Worm (Caenorhabditis elegans) whole organism, L1 larva: ENCODE results near the gene rde-1.

ENCODE experiments used
- C16A3.4 ChIP-seq: fragments of 150-350 bp; optimal IDR thresholded peaks from 2 replicates; lab custom pipeline; 2014; ENCODE audit warnings: missing biosample characterization, missing genetic modification characterization
- Y116A8C.19 ChIP-seq: sonication (generic microtip); optimal IDR thresholded peaks from 2 replicates; lab custom pipeline; 2016; ENCODE audit warnings: missing compliant biosample characterization, missing genetic modification characterization, borderline replicate concordance
- blmp-1 ChIP-seq: fragments of 150-350 bp; optimal IDR thresholded peaks from 2 replicates; lab custom pipeline; 2014; ENCODE audit warnings: missing biosample characterization, missing genetic modification characterization
- ceh-82 ChIP-seq, 3 experiments: fragments of 150-350 bp in 1 of 3; sonication (generic microtip) in 2 of 3; optimal IDR thresholded peaks; 2 replicates each; lab custom pipeline; 2014 to 2017; ENCODE audit warnings: missing biosample characterization in 3 of 3, missing genetic modification characterization in 3 of 3
- efl-1 ChIP-seq, 4 experiments: fragments of 150-350 bp; optimal IDR thresholded peaks in 3 of 4; peaks in 1 of 4; 1 replicate in 1 of 4; 2 replicates in 3 of 4; lab custom pipeline; 2014; ENCODE audit warnings: missing biosample characterization in 2 of 4, missing genetic modification characterization in 2 of 4, missing genetic modification reagents in 2 of 4
- efl-3 ChIP-seq: fragments of 200-800 bp; sonication (Bioruptor generic); optimal IDR thresholded peaks from 2 replicates; lab custom pipeline; 2018; ENCODE audit warnings: mild to moderate bottlenecking, missing genetic modification characterization, missing compliant biosample characterization
- egl-27 ChIP-seq, 2 experiments: fragments of 150-350 bp in 1 of 2; sonication (generic microtip); optimal IDR thresholded peaks; 3 replicates each; lab custom pipeline; 2017 to 2018; ENCODE audit warnings: missing biosample characterization in 2 of 2, missing genetic modification characterization in 2 of 2, missing genetic modification reagents in 2 of 2
- elt-2 ChIP-seq: sonication (generic microtip); optimal IDR thresholded peaks from 2 replicates; lab custom pipeline; 2016; ENCODE audit warnings: missing genetic modification characterization, mild to moderate bottlenecking, inconsistent platforms, missing compliant biosample characterization, missing genetic modification reagents
- fkh-10 ChIP-seq: sonication (generic microtip); optimal IDR thresholded peaks from 2 replicates; lab custom pipeline; 2017; ENCODE audit warnings: missing biosample characterization, missing genetic modification reagents, missing genetic modification characterization
- fkh-8 ChIP-seq: sonication (generic microtip); optimal IDR thresholded peaks from 2 replicates; lab custom pipeline; 2016; ENCODE audit warnings: mild to moderate bottlenecking, missing genetic modification characterization, missing compliant biosample characterization
- fos-1 ChIP-seq: fragments of 150-350 bp; optimal IDR thresholded peaks from 2 replicates; lab custom pipeline; 2014; ENCODE audit warnings: missing biosample characterization, missing genetic modification characterization
- grh-1 ChIP-seq: fragments of 200-800 bp; sonication (Bioruptor generic); IDR thresholded peaks from 2 replicates; pipeline ENCODE4 v1.3.6; 2022; ENCODE audit warnings: missing genetic modification reagents, missing genetic modification characterization, missing compliant biosample characterization
- hlh-17 ChIP-seq: fragments of 200-800 bp; sonication (Bioruptor generic); optimal IDR thresholded peaks from 2 replicates; lab custom pipeline; 2018; ENCODE audit warnings: missing genetic modification characterization, mild to moderate bottlenecking, missing compliant biosample characterization, moderate library complexity, borderline replicate concordance
- isw-1 ChIP-seq: fragments of 200-800 bp; sonication (Bioruptor generic); IDR thresholded peaks from 2 replicates; pipeline ENCODE4 v1.3.6; 2022; ENCODE audit warnings: missing genetic modification characterization, missing compliant biosample characterization
- lin-14 ChIP-seq: fragments of 200-800 bp; sonication (Bioruptor generic); optimal IDR thresholded peaks from 2 replicates; lab custom pipeline; 2018; ENCODE audit warnings: mild to moderate bottlenecking, missing genetic modification characterization, moderate library complexity, missing compliant biosample characterization
- lin-35 ChIP-seq, 2 experiments: fragments of 150-350 bp; optimal IDR thresholded peaks; 2 replicates each; lab custom pipeline; 2014; ENCODE audit warnings: missing biosample characterization in 2 of 2, missing genetic modification characterization in 2 of 2, missing genetic modification reagents in 2 of 2
- lir-3 ChIP-seq: sonication (generic microtip); optimal IDR thresholded peaks from 2 replicates; lab custom pipeline; 2016; ENCODE audit warnings: mild to moderate bottlenecking, missing genetic modification characterization, moderate library complexity, missing compliant biosample characterization; ENCODE audit not compliant: poor library complexity
- mab-9 ChIP-seq: fragments of 200-800 bp; sonication (Bioruptor generic); IDR thresholded peaks from 2 replicates; pipeline ENCODE4 v1.3.6; 2022; ENCODE audit warnings: missing genetic modification reagents, missing genetic modification characterization, missing compliant biosample characterization
- mef-2 ChIP-seq: fragments of 150-350 bp; optimal IDR thresholded peaks from 2 replicates; lab custom pipeline; 2014; ENCODE audit warnings: missing biosample characterization, missing genetic modification characterization
- mep-1 ChIP-seq: fragments of 150-350 bp; optimal IDR thresholded peaks from 2 replicates; lab custom pipeline; 2014; ENCODE audit warnings: missing biosample characterization, missing genetic modification characterization
- nhr-12 ChIP-seq: sonication (generic microtip); optimal IDR thresholded peaks from 2 replicates; lab custom pipeline; 2017; ENCODE audit warnings: missing biosample characterization, missing genetic modification characterization
- nhr-19 ChIP-seq: fragments of 200-800 bp; sonication (Bioruptor generic); conservative IDR thresholded peaks from 2 replicates; pipeline ENCODE4 v1.3.6; 2022; ENCODE audit warnings: missing genetic modification characterization, missing compliant biosample characterization
- nhr-71 ChIP-seq: sonication (generic microtip); optimal IDR thresholded peaks from 2 replicates; lab custom pipeline; 2016; ENCODE audit warnings: mild to moderate bottlenecking, missing genetic modification characterization, moderate library complexity, missing compliant biosample characterization
- nhr-76 ChIP-seq: sonication (generic microtip); optimal IDR thresholded peaks from 2 replicates; lab custom pipeline; 2017; ENCODE audit warnings: missing biosample characterization, missing genetic modification characterization
- nhr-84 ChIP-seq: sonication (generic microtip); optimal IDR thresholded peaks from 2 replicates; lab custom pipeline; 2017; ENCODE audit warnings: missing biosample characterization, missing genetic modification characterization
- nhr-90 ChIP-seq: sonication (generic microtip); optimal IDR thresholded peaks from 2 replicates; lab custom pipeline; 2016; ENCODE audit warnings: mild to moderate bottlenecking, missing genetic modification characterization, missing compliant biosample characterization; ENCODE audit not compliant: poor library complexity
- pag-3 ChIP-seq: sonication (generic microtip); optimal IDR thresholded peaks from 2 replicates; lab custom pipeline; 2017; ENCODE audit warnings: missing genetic modification characterization, mild to moderate bottlenecking, missing compliant biosample characterization, antibody characterized with exemption, borderline replicate concordance; ENCODE audit not compliant: insufficient read depth
- pax-3 ChIP-seq: fragments of 200-800 bp; sonication (Bioruptor generic); optimal IDR thresholded peaks from 2 replicates; lab custom pipeline; 2018; ENCODE audit warnings: mild to moderate bottlenecking, missing genetic modification characterization, moderate library complexity, missing compliant biosample characterization
- rnt-1 ChIP-seq: sonication (generic microtip); optimal IDR thresholded peaks from 2 replicates; lab custom pipeline; 2016; ENCODE audit warnings: mild to moderate bottlenecking, missing genetic modification characterization, moderate library complexity, missing compliant biosample characterization
- skn-1 ChIP-seq: fragments of 150-350 bp; optimal IDR thresholded peaks from 2 replicates; lab custom pipeline; 2014; ENCODE audit warnings: missing biosample characterization, missing genetic modification characterization
- snpc-4 ChIP-seq: fragments of 150-350 bp; optimal IDR thresholded peaks from 2 replicates; lab custom pipeline; 2014; ENCODE audit warnings: missing biosample characterization, missing genetic modification characterization
- sptf-1 ChIP-seq: fragments of 150-350 bp; optimal IDR thresholded peaks from 2 replicates; lab custom pipeline; 2014; ENCODE audit warnings: missing biosample characterization, missing genetic modification characterization
- tbx-2 ChIP-seq: sonication (generic microtip); optimal IDR thresholded peaks from 2 replicates; lab custom pipeline; 2016; ENCODE audit warnings: missing genetic modification characterization, missing compliant biosample characterization
- tlp-1 ChIP-seq: fragments of 150-350 bp; optimal IDR thresholded peaks from 2 replicates; lab custom pipeline; 2014; ENCODE audit warnings: missing biosample characterization, missing genetic modification characterization
- unc-130 ChIP-seq: fragments of 150-350 bp; optimal IDR thresholded peaks from 2 replicates; lab custom pipeline; 2017; ENCODE audit warnings: missing biosample characterization, missing genetic modification characterization, inconsistent platforms
- unc-30 ChIP-seq: sonication (generic microtip); optimal IDR thresholded peaks from 2 replicates; lab custom pipeline; 2017; ENCODE audit warnings: missing biosample characterization, missing genetic modification characterization
- xbp-1 ChIP-seq: sonication (generic microtip); optimal IDR thresholded peaks from 2 replicates; lab custom pipeline; 2016; ENCODE audit warnings: missing genetic modification characterization, missing compliant biosample characterization
- zip-4 ChIP-seq: fragments of 200-800 bp; sonication (Bioruptor generic); optimal IDR thresholded peaks from 2 replicates; lab custom pipeline; 2018; ENCODE audit warnings: mild to moderate bottlenecking, missing genetic modification characterization, moderate library complexity, missing compliant biosample characterization
- ztf-11 ChIP-seq, 2 experiments: sonication (generic microtip); optimal IDR thresholded peaks; 2 replicates each; lab custom pipeline; 2016 to 2017; ENCODE audit warnings: missing genetic modification characterization in 2 of 2, missing biosample characterization in 1 of 2, missing compliant biosample characterization in 1 of 2

Gene rde-1

DNA sequence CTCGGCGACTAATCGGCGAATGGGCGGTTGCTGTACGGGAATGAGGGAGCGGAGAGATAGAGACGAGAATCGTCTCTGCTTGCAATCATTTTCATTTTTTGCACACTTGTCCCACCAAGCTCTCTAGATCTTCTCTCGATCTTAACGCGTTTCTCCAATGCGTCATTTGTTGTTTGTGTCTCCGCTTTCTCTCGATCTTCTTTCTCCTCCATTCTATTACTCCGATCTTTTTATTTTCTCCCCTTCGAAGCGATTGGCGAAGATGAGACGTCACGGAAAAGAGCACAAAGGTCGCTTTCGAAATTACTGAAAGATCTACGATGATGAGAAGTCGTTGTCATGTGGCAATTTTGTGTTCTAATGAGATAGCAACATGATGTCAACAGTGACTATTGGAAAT lies 32.8 kb downstream of the rde-1 start (continued):
- TF ChIP-seq fkh-8 (tag; lab: Kevin White, UChicago): no peak
- no peak for TF ChIP-seq ztf-11 (tag; optimal IDR thresholded peaks at IDR 0.05; lab: Kevin White, UChicago)
- peak; percentile 75 for TF ChIP-seq lin-14
- TF ChIP-seq mep-1: peak; percentile 29
- TF ChIP-seq nhr-76: no peak
- no peak for TF ChIP-seq unc-130 (tag; lab: Kevin White, UChicago)
- no peak for TF ChIP-seq skn-1 (tag; lab: Kevin White, UChicago)

DNA sequence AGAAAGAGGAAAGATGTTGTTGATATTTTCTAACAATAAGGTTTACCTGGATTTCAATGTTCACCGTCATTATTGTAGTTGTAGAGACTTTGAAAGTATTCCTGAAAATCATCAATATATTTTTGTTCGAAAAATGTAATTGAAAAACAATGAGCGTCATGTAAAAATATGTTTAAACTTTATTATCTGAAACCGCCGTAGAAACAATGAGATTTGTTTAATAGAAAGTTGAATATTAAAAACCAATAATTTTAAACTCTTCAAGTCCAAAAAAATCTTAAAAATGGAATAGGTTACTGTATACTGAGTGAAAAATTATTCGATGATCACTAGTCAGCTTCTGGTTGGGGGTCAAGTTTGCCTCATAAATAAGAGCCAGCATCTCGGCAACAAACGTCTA lies 33.2 kb downstream of the rde-1 start, which contains the start of gene anmt-3:
TSS of gene anmt-3 (minus strand) at position 101 of the 400 bp plus-strand sequence.
- TF ChIP-seq efl-1 (optimal IDR thresholded peaks at IDR 0.05; lab: Kevin White, UChicago) (no peak), efl-1 (GFP tag; optimal IDR thresholded peaks at IDR 0.05 in 1 of 2; lab: Kevin White, UChicago) (peak in 1 of 2 experiments; percentile 25), elt-2 (tag; lab: Kevin White, UChicago) (no peak), lir-3 (tag; lab: Kevin White, UChicago) (no peak)

DNA sequence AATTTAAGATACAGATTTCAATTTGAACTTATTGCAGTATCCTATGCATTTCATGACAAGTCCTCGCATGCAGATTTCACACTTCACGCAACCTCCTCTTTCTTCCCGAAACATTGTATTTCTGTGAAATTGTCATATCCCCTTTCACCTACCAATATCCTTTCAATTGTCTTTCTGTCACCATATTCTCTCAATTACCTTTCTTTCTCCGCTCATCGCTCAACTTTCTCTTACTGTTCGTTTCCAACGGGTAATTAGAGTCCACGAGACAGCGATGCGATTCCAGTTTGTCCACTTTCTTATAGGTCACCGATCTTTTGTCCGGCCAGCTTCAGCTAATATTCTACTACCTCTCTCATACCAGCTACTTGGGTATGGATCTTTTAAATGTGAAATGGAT lies 39.0 kb downstream of the rde-1 start, which contains the start of gene mam-5:
TSS of gene mam-5 (plus strand) at position 304 of the 400 bp plus-strand sequence.
- TF ChIP-seq nhr-19 (GFP tag; lab: Robert Waterston, UW) (no peak), tlp-1 (tag; lab: Kevin White, UChicago) (no peak), blmp-1 (peak; percentile 53), efl-1 (optimal IDR thresholded peaks at IDR 0.05; lab: Kevin White, UChicago) (no peak), efl-1 (GFP tag; optimal IDR thresholded peaks at IDR 0.05 in 1 of 2; lab: Kevin White, UChicago) (peak in 1 of 2 experiments; percentile 24), skn-1 (tag; lab: Kevin White, UChicago) (no peak), rnt-1 (tag; lab: Kevin White, UChicago) (no peak)
- TF ChIP-seq, all 84 proteins: peak for 2

DNA sequence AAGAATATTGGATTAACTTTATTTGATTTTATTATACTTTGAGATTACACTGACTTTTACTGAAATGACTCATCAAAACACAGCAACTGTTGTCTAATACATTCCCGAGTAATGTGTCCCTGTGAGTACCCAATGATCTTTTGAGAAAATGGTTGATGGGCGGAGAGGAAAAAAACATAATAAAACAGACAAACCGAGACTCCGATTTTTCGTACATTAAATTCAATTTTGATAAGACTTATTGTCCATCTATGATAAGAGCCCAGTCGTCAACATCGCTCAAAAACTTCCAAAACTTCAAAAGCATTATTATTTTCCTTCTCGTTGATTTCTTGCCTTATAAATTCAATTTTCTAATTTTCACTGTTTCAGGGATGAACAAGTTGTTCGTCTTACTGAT lies 40.6 kb downstream of the rde-1 start, which contains the start of gene ttr-46:
TSS of gene ttr-46 (plus strand) at position 373 of the 400 bp plus-strand sequence.
- no peak for TF ChIP-seq ceh-82 (tag; optimal IDR thresholded peaks at IDR 0.05; lab: Kevin White, UChicago)
- no peak for TF ChIP-seq xbp-1 (tag; lab: Kevin White, UChicago)
- TF ChIP-seq nhr-71: no peak
- TF ChIP-seq efl-1 (optimal IDR thresholded peaks at IDR 0.05; lab: Kevin White, UChicago): no peak
- peak in 1 of 2 experiments; percentile 86 for TF ChIP-seq efl-1 (GFP tag; optimal IDR thresholded peaks at IDR 0.05 in 1 of 2; lab: Kevin White, UChicago)
- TF ChIP-seq fkh-10 (GFP tag; lab: Kevin White, UChicago): no peak
- peak; percentile 7 for TF ChIP-seq elt-2 (tag; lab: Kevin White, UChicago)
- TF ChIP-seq efl-3: no peak
- TF ChIP-seq C16A3.4: no peak
- TF ChIP-seq snpc-4 (tag; lab: Kevin White, UChicago): no peak
- TF ChIP-seq mab-9: no peak
- TF ChIP-seq hlh-17 (GFP tag; lab: Kevin White, UChicago): no peak

DNA sequence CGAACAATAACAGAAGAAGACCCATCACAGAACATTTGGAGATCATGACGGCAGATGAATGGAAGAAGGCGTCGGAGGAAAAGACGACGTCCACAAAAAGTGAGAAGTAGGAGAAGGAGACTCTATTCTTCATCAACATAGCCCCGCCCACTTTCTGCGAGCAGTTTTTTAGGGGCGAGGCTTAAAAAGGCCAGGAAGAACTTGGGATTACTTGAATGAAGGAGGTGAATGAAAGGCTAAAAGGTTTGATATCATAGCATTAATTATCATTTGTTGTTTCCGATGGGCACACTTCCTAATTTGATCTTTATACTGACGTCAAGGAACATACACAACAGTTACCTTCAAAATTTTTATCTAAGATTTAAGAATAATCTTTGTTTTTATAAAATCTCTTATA lies 42.6 kb downstream of the rde-1 start, which contains the start of gene nlp-58:
TSS of gene nlp-58 (minus strand) at position 101 of the 400 bp plus-strand sequence.
- no peak for TF ChIP-seq fkh-10 (GFP tag; lab: Kevin White, UChicago)
- no peak for TF ChIP-seq nhr-90 (tag; lab: Kevin White, UChicago)
- no peak for TF ChIP-seq elt-2 (tag; lab: Kevin White, UChicago)
- no peak for TF ChIP-seq Y116A8C.19 (tag; lab: Kevin White, UChicago)
- no peak for TF ChIP-seq pag-3 (tag; lab: Kevin White, UChicago)
- no peak for TF ChIP-seq pax-3 (tag; lab: Kevin White, UChicago)
- no peak for TF ChIP-seq zip-4 (GFP tag; lab: Kevin White, UChicago)
- no peak for TF ChIP-seq isw-1 (GFP tag; lab: Robert Waterston, UW)
- TF ChIP-seq fos-1 (tag; lab: Kevin White, UChicago): no peak
- no peak for TF ChIP-seq grh-1
- no peak for TF ChIP-seq mab-9
- TF ChIP-seq lin-35 (GFP tag; optimal IDR thresholded peaks at IDR 0.05; lab: Kevin White, UChicago): no peak
- TF ChIP-seq nhr-12 (tag; lab: Kevin White, UChicago): no peak
- no peak for TF ChIP-seq unc-30 (tag; lab: Kevin White, UChicago)
- TF ChIP-seq tbx-2: no peak
- TF ChIP-seq nhr-84 (tag; lab: Kevin White, UChicago): no peak
- TF ChIP-seq mef-2 (tag; lab: Kevin White, UChicago): no peak
- TF ChIP-seq egl-27 (tag; optimal IDR thresholded peaks at IDR 0.05; lab: Kevin White, UChicago): no peak
- TF ChIP-seq sptf-1: no peak
